Fruit fly (Drosophila melanogaster) whole organism, wandering third instar larva: ENCODE data around the gene Skel.

Experiments used
- Abd-B ChIP-seq: fragments of >200 bp; optimal IDR thresholded peaks from 2 replicates; lab custom pipeline; 2017; ENCODE audit warnings: missing biosample characterization, missing genetic modification characterization
- CG9705 ChIP-seq: fragments of 200-800 bp; sonication (Bioruptor generic); optimal IDR thresholded peaks from 2 replicates; lab custom pipeline; 2018; ENCODE audit warnings: missing biosample characterization, mild to moderate bottlenecking, missing genetic modification characterization
- Dif ChIP-seq: fragments of 200-275, 200-300 bp; sonication (Bioruptor generic); optimal IDR thresholded peaks from 2 replicates; lab custom pipeline; 2018; ENCODE audit warnings: missing biosample characterization, missing genetic modification characterization; ENCODE audit not compliant: partially characterized antibody
- OdsH ChIP-seq: fragments of 200-800 bp; sonication (Bioruptor generic); optimal IDR thresholded peaks from 2 replicates; lab custom pipeline; 2016; ENCODE audit warnings: missing biosample characterization, mild to moderate bottlenecking, missing genetic modification characterization
- Rel ChIP-seq, 2 experiments: fragments of 200-800 bp; sonication (Bioruptor generic) in 1 of 2; optimal IDR thresholded peaks; 2 replicates in 1 of 2; 3 replicates in 1 of 2; lab custom pipeline; 2016 to 2019; ENCODE audit warnings: mild to moderate bottlenecking in 2 of 2, missing biosample characterization in 2 of 2, missing genetic modification characterization in 2 of 2, moderate library complexity in 1 of 2
- ey ChIP-seq: fragments of 200-800 bp; sonication (Bioruptor generic); optimal IDR thresholded peaks from 2 replicates; lab custom pipeline; 2016; ENCODE audit warnings: missing biosample characterization, missing genetic modification characterization
- tai ChIP-seq: sonication (Bioruptor generic); optimal IDR thresholded peaks from 2 replicates; lab custom pipeline; 2016; ENCODE audit warnings: missing biosample characterization, missing genetic modification characterization

dm6 chr3R:10735857-10736256 lies 49.1 kb downstream of the Skel start, which contains the start of gene tomboy20:
- TF ChIP-seq Dif (GFP tag; lab: Kevin White, UChicago) (no peak), ey (GFP tag; lab: Kevin White, UChicago) (no peak), OdsH (GFP tag; lab: Kevin White, UChicago) (no peak), CG9705 (no peak), tai (no peak), Abd-B (GFP tag; lab: Kevin White, UChicago) (no peak), Rel (GFP tag; optimal IDR thresholded peaks at IDR 0.05; lab: Kevin White, UChicago) (no peak), Rel (tag; optimal IDR thresholded peaks at IDR 0.05; lab: Kevin White, UChicago) (no peak)
